Fruit fly (Drosophila melanogaster): ENCODE data around the gene CG7573.

The CG7573 gene

dm6 chr3L:11322148-11323093, 10.9 kb downstream of the CG7573 start (continued):
- TF ChIP-seq CG11504 (tag; optimal IDR thresholded peaks at IDR 0.05) (peak; percentile 11), HHEX (GFP tag; optimal IDR thresholded peaks at IDR 0.05) (peak; percentile 32), CG6791 (GFP tag; IDR thresholded peaks at IDR 0.05; ENCODE audit: partially characterized antibody) (no peak), Aef1 (GFP tag; IDR thresholded peaks at IDR 0.05) (no peak), row (GFP tag; IDR thresholded peaks at IDR 0.05) (0 out of 3 replicates have a peak, but pooled peaks have one; percentile 10), CG17328 (GFP tag; IDR thresholded peaks at IDR 0.05) (no peak), Dll (GFP tag; IDR thresholded peaks at IDR 0.05; ENCODE audit: partially characterized antibody) (no peak), chif (GFP tag; optimal IDR thresholded peaks at IDR 0.05) (no peak), CG12659 (GFP tag; optimal IDR thresholded peaks at IDR 0.05) (peak; percentile 48), CG15479 (GFP tag; optimal IDR thresholded peaks at IDR 0.05) (no peak), btn (GFP tag; optimal IDR thresholded peaks at IDR 0.05) (no peak), CG14050 (GFP tag; IDR thresholded peaks at IDR 0.05) (no peak), YL-1 (GFP tag; optimal IDR thresholded peaks at IDR 0.05) (no peak), chinmo (GFP tag; IDR thresholded peaks at IDR 0.05; ENCODE audit: partially characterized antibody) (0 out of 4 replicates have a peak, but pooled peaks have one; percentile 35), Spps (tag; optimal IDR thresholded peaks at IDR 0.05) (no peak), Jarid2 (GFP tag; optimal IDR thresholded peaks at IDR 0.05) (no peak), seq (GFP tag; IDR thresholded peaks at IDR 0.05) (no peak), CG5245 (GFP tag; optimal IDR thresholded peaks at IDR 0.05) (no peak), gce (GFP tag; IDR thresholded peaks at IDR 0.05) (0 out of 3 replicates have a peak, but pooled peaks have one; percentile 6), Med (GFP tag) (peak; percentile 15), Ada2b (GFP tag; IDR thresholded peaks at IDR 0.05) (no peak), CG18011 (GFP tag; optimal IDR thresholded peaks at IDR 0.05) (no peak), CG10366 (GFP tag; IDR thresholded peaks at IDR 0.05) (no peak), CG13296 (GFP tag; optimal IDR thresholded peaks at IDR 0.05) (peak; percentile 4), CG4730 (GFP tag; IDR thresholded peaks at IDR 0.05) (no peak), crp (GFP tag; optimal IDR thresholded peaks at IDR 0.05) (no peak), CG15601 (tag; optimal IDR thresholded peaks at IDR 0.05) (no peak), tgo (GFP tag; IDR thresholded peaks at IDR 0.05) (no peak), eve (GFP tag; optimal IDR thresholded peaks at IDR 0.05) (no peak), sisA (GFP tag; IDR thresholded peaks at IDR 0.05) (no peak), CTCF (GFP tag; optimal IDR thresholded peaks at IDR 0.05) (no peak), CG8388 (GFP tag; optimal IDR thresholded peaks at IDR 0.05) (no peak), CG9215 (GFP tag; IDR thresholded peaks at IDR 0.05) (peak; percentile 35), Elba2 (GFP tag; optimal IDR thresholded peaks at IDR 0.05) (no peak), CG10431 (GFP tag; optimal IDR thresholded peaks at IDR 0.05) (no peak), lola (GFP tag; optimal IDR thresholded peaks at IDR 0.05) (no peak), gem (tag; optimal IDR thresholded peaks at IDR 0.05) (peak; percentile 36), Adf1 (GFP tag; IDR thresholded peaks at IDR 0.05) (no peak), sim (GFP tag; IDR thresholded peaks at IDR 0.05) (no peak), pfk (GFP tag; optimal IDR thresholded peaks at IDR 0.05) (no peak), fd96Cb (tag; optimal IDR thresholded peaks at IDR 0.05) (no peak), CG1529 (GFP tag; optimal IDR thresholded peaks at IDR 0.05) (no peak), Myb (GFP tag; optimal IDR thresholded peaks at IDR 0.05) (no peak), scrt (GFP tag; optimal IDR thresholded peaks at IDR 0.05) (no peak), Ravus (GFP tag; IDR thresholded peaks at IDR 0.05) (no peak), ssp (GFP tag; IDR thresholded peaks at IDR 0.05) (no peak), BEAF-32 (GFP tag; optimal IDR thresholded peaks at IDR 0.05) (no peak), fu2 (GFP tag; optimal IDR thresholded peaks at IDR 0.05) (no peak), CG6765 (GFP tag; optimal IDR thresholded peaks at IDR 0.05) (no peak)

Data from whole organism, embryonic.